Fruit fly (Drosophila melanogaster) whole organism, prepupa: ENCODE results near the gene Jon65Aiv.

ENCODE experiments used
- Blimp-1 ChIP-seq: fragments of 200-800 bp; sonication (Bioruptor generic); optimal IDR thresholded peaks from 3 replicates; lab custom pipeline; 2017; ENCODE audit warnings: missing biosample characterization, missing genetic modification characterization, mild to moderate bottlenecking, moderate library complexity, missing genetic modification reagents
- CG6163 ChIP-seq: fragments of 200-800 bp; sonication (Bioruptor generic); IDR thresholded peaks from 3 replicates; pipeline ENCODE4 v1.3.6; 2022; ENCODE audit warnings: missing biosample characterization, missing genetic modification characterization
- Ets21C ChIP-seq: fragments of 200-800 bp; sonication (Bioruptor generic); optimal IDR thresholded peaks from 3 replicates; lab custom pipeline; 2016; ENCODE audit warnings: missing biosample characterization, missing genetic modification characterization
- Hr4 ChIP-seq: fragments of 200-800 bp; sonication (Bioruptor generic); optimal IDR thresholded peaks from 3 replicates; lab custom pipeline; 2016; ENCODE audit warnings: missing biosample characterization, missing genetic modification characterization
- Lpt ChIP-seq: fragments of 200-800 bp; sonication (Bioruptor generic); optimal IDR thresholded peaks from 3 replicates; lab custom pipeline; 2016; ENCODE audit warnings: missing biosample characterization, missing genetic modification characterization
- OdsH ChIP-seq: fragments of 200-800 bp; sonication (Bioruptor generic); optimal IDR thresholded peaks from 3 replicates; lab custom pipeline; 2016; ENCODE audit warnings: missing biosample characterization, missing genetic modification characterization
- Sox102F ChIP-seq: fragments of 200-800 bp; sonication (Bioruptor generic); optimal IDR thresholded peaks from 2 replicates; lab custom pipeline; 2016; ENCODE audit warnings: missing biosample characterization, mild to moderate bottlenecking, missing genetic modification characterization
- Sox15 ChIP-seq: fragments of 200-800 bp; sonication (Bioruptor generic); optimal IDR thresholded peaks from 3 replicates; lab custom pipeline; 2016; ENCODE audit warnings: missing biosample characterization, missing genetic modification characterization
- fkh ChIP-seq: fragments of 200-800 bp; sonication (Bioruptor generic); optimal IDR thresholded peaks from 3 replicates; lab custom pipeline; 2017; ENCODE audit warnings: missing biosample characterization, mild to moderate bottlenecking, missing genetic modification characterization, moderate library complexity

DNA sequence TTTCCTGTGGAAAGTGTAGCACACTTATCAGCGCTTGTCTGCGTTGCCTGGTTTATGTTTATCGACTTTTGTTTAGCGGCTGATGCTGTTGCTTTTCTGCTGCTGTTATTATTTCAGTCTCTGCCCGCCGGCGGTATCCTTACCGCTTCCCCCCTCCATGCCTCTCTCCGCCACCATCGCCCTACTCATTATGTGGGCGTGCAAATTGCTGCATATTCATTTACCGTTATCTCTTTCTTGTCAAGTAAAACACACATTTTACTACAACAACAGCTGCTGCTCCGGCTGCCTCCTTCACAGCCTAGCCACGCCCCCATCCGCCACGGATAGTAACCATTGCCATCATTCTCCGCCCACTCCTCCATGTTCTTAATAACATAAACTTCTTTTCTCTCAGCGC lies 39.1 kb upstream of the Jon65Aiv start:
- TF ChIP-seq Sox102F (GFP tag; lab: Kevin White, UChicago), result no peak
- no peak for TF ChIP-seq fkh (GFP tag; lab: Kevin White, UChicago)
- no peak for TF ChIP-seq Hr4 (GFP tag; lab: Kevin White, UChicago)
- no peak for TF ChIP-seq Blimp-1 (GFP tag; lab: Kevin White, UChicago)
- TF ChIP-seq CG6163 (GFP tag; lab: Robert Waterston, UW), result no peak
- no peak for TF ChIP-seq Sox15 (GFP tag; lab: Kevin White, UChicago)
- no peak for TF ChIP-seq Lpt
- TF ChIP-seq OdsH (GFP tag; lab: Kevin White, UChicago), result no peak
- no peak for TF ChIP-seq Ets21C (GFP tag; lab: Kevin White, UChicago)
